Worm (Caenorhabditis elegans): Measurements from ENCODE around the gene cut-1.
A peak's percentile ranks its signal among the peaks of the same experiment; 100 is the strongest.

DNA sequence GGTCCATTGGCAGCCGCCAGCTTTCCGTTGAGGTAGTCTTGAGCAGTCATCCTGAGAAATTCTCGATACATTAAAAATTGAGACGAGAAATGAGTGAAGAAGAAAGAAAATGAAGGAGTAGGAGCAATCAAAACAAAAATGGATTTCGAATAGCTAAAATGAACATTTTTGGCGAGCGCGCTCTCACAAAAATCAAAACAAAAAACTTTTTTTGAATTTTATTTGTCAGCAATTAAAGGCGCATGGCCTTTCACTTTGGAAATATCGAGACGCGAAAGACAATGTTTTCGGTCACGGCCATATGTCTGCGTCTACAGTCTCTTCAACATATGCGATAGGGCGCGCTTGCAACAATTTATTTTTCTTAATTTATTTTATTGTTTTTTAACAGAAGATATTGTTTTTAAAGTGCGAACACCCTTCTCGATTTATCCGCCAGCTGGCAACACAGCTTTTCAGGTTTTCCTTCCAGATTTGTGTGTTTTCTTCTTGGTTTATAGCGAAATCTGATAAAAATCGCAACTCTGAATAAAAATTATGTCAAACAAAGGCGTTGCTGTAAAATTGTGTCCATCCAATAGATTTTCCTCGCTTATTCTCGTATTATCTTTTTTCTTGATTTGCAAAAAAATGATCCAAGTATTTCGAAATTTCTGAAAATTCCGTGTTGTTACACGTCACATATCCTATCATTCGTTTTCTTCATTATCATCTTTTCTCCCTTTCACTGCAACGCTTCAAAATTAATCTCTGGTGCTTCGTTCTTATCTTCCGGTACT, 29.9 kb upstream of the cut-1 start, which contains the start of the genes rpn-9 and T06D8.9:
- no peak for TF ChIP-seq ama-1 (optimal IDR thresholded peaks at IDR 0.05)
- TF ChIP-seq lin-39 (tag; optimal IDR thresholded peaks at IDR 0.05) = no peak
- TF ChIP-seq zag-1 (tag; optimal IDR thresholded peaks at IDR 0.05) = no peak
- peak; percentile 72 for TF ChIP-seq nhr-77 (tag; optimal IDR thresholded peaks at IDR 0.05)
- peak; percentile 83 to 87 for TF ChIP-seq efl-1 (optimal IDR thresholded peaks at IDR 0.05)
- peak; percentile 80 to 96 for TF ChIP-seq efl-1 (GFP tag; optimal IDR thresholded peaks at IDR 0.05 in 1 of 2)
- peak; percentile 78 for TF ChIP-seq nhr-47 (tag; optimal IDR thresholded peaks at IDR 0.05)
- peak; percentile 81 to 89 for TF ChIP-seq lin-35 (GFP tag; optimal IDR thresholded peaks at IDR 0.05)
- no peak for TF ChIP-seq unc-62 (GFP tag; optimal IDR thresholded peaks at IDR 0.05)
- TF ChIP-seq ztf-11 (tag; optimal IDR thresholded peaks at IDR 0.05) = peak in 1 of 2 experiments; percentile 29
- peak; percentile 86 to 93 for TF ChIP-seq lsy-2 (tag; optimal IDR thresholded peaks at IDR 0.05)
- TF ChIP-seq rnt-1 (tag; optimal IDR thresholded peaks at IDR 0.05) = peak; percentile 80
- TF ChIP-seq jun-1 (tag; optimal IDR thresholded peaks at IDR 0.05) = peak; percentile 37
- TF ChIP-seq nhr-28 (tag; optimal IDR thresholded peaks at IDR 0.05) = no peak
- peak in 1 of 2 experiments; percentile 75 for TF ChIP-seq mdl-1 (tag; optimal IDR thresholded peaks at IDR 0.05)
